Worm (Caenorhabditis elegans) whole organism, young adult: ENCODE results near the gene C06E4.2.

ENCODE experiments used
- C06A6.2 ChIP-seq: fragments of 200-800 bp; sonication (Bioruptor generic); conservative IDR thresholded peaks from 2 replicates; pipeline ENCODE4 v1.3.6; 2022; ENCODE audit warnings: missing genetic modification characterization, missing compliant biosample characterization
- F57A8.1 ChIP-seq: fragments of 200-800 bp; sonication (Bioruptor generic); optimal IDR thresholded peaks from 2 replicates; lab custom pipeline; 2018; ENCODE audit warnings: mild to moderate bottlenecking, missing genetic modification characterization, moderate library complexity, missing compliant biosample characterization
- K11D2.4 ChIP-seq: fragments of 200-800 bp; sonication (Bioruptor generic); IDR thresholded peaks from 2 replicates; pipeline ENCODE4 v1.3.6; 2022; ENCODE audit warnings: missing genetic modification reagents, missing genetic modification characterization, missing compliant biosample characterization
- ama-1 ChIP-seq, 3 experiments: fragments of 150-350 bp in 1 of 3; sonication (generic microtip) in 2 of 3; optimal IDR thresholded peaks; 2 replicates each; lab custom pipeline; 2014 to 2018; ENCODE audit warnings: missing biosample characterization in 2 of 3, missing genetic modification characterization in 2 of 3, missing genetic modification reagents in 2 of 3
- athp-1 ChIP-seq: sonication (generic microtip); optimal IDR thresholded peaks from 2 replicates; lab custom pipeline; 2017; ENCODE audit warnings: mild to moderate bottlenecking, missing genetic modification characterization, missing compliant biosample characterization
- lir-1 ChIP-seq: fragments of 200-800 bp; sonication (Bioruptor generic); conservative IDR thresholded peaks from 2 replicates; pipeline ENCODE4 v1.3.6; 2022; ENCODE audit warnings: missing genetic modification reagents, missing genetic modification characterization, missing compliant biosample characterization
- ztf-6 ChIP-seq: fragments of 200-800 bp; sonication (Bioruptor generic); IDR thresholded peaks from 2 replicates; pipeline ENCODE4 v1.3.6; 2022; ENCODE audit warnings: missing genetic modification reagents, missing genetic modification characterization, missing compliant biosample characterization

DNA sequence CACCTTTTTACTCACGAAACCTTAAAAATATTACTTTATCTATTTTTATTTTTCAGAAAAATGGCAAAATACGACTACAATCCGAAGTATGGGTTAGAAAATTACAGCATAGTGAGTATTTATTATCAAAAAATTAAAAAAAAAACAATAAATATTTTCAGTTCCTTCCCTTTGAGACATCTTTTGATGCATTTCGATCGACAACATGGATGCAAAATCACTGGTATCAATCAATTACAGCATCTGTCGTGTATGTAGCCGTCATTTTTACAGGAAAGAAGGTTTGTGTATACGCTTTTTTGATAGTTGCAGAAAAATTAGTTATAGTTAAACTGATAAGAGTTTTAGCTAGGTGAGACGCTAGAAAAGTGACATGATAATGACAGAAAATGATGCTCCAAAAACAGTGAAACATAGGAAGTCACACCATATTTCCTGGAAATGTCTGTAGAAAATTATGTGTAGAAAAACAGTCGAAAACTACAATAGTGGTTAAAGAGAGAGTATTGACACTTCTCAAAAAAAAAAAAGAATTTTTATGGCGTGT is 39.0 kb upstream of the C06E4.2 start, which contains the start of gene elo-3:
- no peak for TF ChIP-seq K11D2.4 (GFP tag; lab: Robert Waterston, UW)
- TF ChIP-seq lir-1 (GFP tag; lab: Robert Waterston, UW), result no peak
- no peak for TF ChIP-seq ama-1 (optimal IDR thresholded peaks at IDR 0.05; lab: Kevin White, UChicago)
- TF ChIP-seq ama-1 (GFP tag; optimal IDR thresholded peaks at IDR 0.05; lab: Kevin White, UChicago), result no peak
- no peak for TF ChIP-seq athp-1 (tag; lab: Kevin White, UChicago)
- no peak for TF ChIP-seq F57A8.1 (GFP tag; lab: Kevin White, UChicago)
- no peak for TF ChIP-seq ztf-6 (GFP tag; lab: Robert Waterston, UW)
- TF ChIP-seq C06A6.2, result no peak
